Fruit fly (Drosophila melanogaster) whole organism, pupa: ENCODE results near the gene Pvf3.
A peak's percentile ranks its signal among the peaks of the same experiment; 100 is the strongest.

Experiments used
- CG10348 ChIP-seq: fragments of 200-800 bp; sonication (Bioruptor generic); IDR thresholded peaks from 2 replicates; pipeline ENCODE4 v1.3.6; 2022; ENCODE audit warnings: missing biosample characterization, missing genetic modification characterization
- CG12605 ChIP-seq: fragments of 200-800 bp; sonication (Bioruptor generic); IDR thresholded peaks from 2 replicates; pipeline ENCODE4 v1.3.6; 2022; ENCODE audit warnings: missing biosample characterization, missing genetic modification characterization
- CG13204 ChIP-seq: fragments of 200-800 bp; sonication (Bioruptor generic); optimal IDR thresholded peaks from 2 replicates; lab custom pipeline; 2018; ENCODE audit warnings: missing biosample characterization, mild to moderate bottlenecking, missing genetic modification characterization, moderate library complexity
- CG14655 ChIP-seq: fragments of 200-800 bp; sonication (Bioruptor generic); optimal IDR thresholded peaks from 3 replicates; lab custom pipeline; 2017; ENCODE audit warnings: mild to moderate bottlenecking, missing biosample characterization, missing genetic modification reagents, missing genetic modification characterization
- CG15710 ChIP-seq: fragments of 200-800 bp; sonication (Bioruptor generic); optimal IDR thresholded peaks from 2 replicates; lab custom pipeline; 2018; ENCODE audit warnings: missing biosample characterization, mild to moderate bottlenecking, missing genetic modification characterization, moderate library complexity
- CG17806 ChIP-seq: fragments of 200-800 bp; sonication (Bioruptor generic); optimal IDR thresholded peaks from 2 replicates; lab custom pipeline; 2018; ENCODE audit warnings: missing biosample characterization, mild to moderate bottlenecking, missing genetic modification characterization, moderate library complexity
- CG32121 ChIP-seq: fragments of 200-800 bp; sonication (Bioruptor generic); IDR thresholded peaks from 2 replicates; pipeline ENCODE4 v1.3.6; 2022; ENCODE audit warnings: missing biosample characterization, missing genetic modification characterization
- CG34367 ChIP-seq: fragments of 200-800 bp; sonication (Bioruptor generic); optimal IDR thresholded peaks from 2 replicates; lab custom pipeline; 2018; ENCODE audit warnings: missing biosample characterization, mild to moderate bottlenecking, missing genetic modification characterization
- CG4496 ChIP-seq: fragments of 200-800 bp; sonication (Bioruptor generic); IDR thresholded peaks from 3 replicates; pipeline ENCODE4 v1.3.6; 2022; ENCODE audit warnings: missing biosample characterization, missing genetic modification characterization
- CG8159 ChIP-seq: fragments of 200-800 bp; sonication (Bioruptor generic); optimal IDR thresholded peaks from 3 replicates; lab custom pipeline; 2018; ENCODE audit warnings: missing biosample characterization, mild to moderate bottlenecking, missing genetic modification characterization, moderate library complexity
- CG8301 ChIP-seq: fragments of 200-800 bp; sonication (Bioruptor generic); optimal IDR thresholded peaks from 2 replicates; lab custom pipeline; 2018; ENCODE audit warnings: missing biosample characterization, mild to moderate bottlenecking, missing genetic modification characterization
- CG9948 ChIP-seq: fragments of 200-800 bp; sonication (Bioruptor generic); optimal IDR thresholded peaks from 2 replicates; lab custom pipeline; 2018; ENCODE audit warnings: missing biosample characterization, mild to moderate bottlenecking, missing genetic modification characterization, moderate library complexity
- D1 ChIP-seq: fragments of 200-800 bp; sonication (Bioruptor generic); optimal IDR thresholded peaks from 2 replicates; lab custom pipeline; 2018; ENCODE audit warnings: missing biosample characterization, mild to moderate bottlenecking, missing genetic modification characterization, moderate library complexity
- EcR ChIP-seq: fragments of 200-800 bp; sonication (Bioruptor generic); optimal IDR thresholded peaks from 3 replicates; lab custom pipeline; 2019; ENCODE audit warnings: missing biosample characterization, missing genetic modification characterization, mild to moderate bottlenecking, moderate library complexity, missing genetic modification reagents
- Ets98B ChIP-seq: fragments of 200-800 bp; sonication (Bioruptor generic); IDR thresholded peaks from 2 replicates; pipeline ENCODE4 v1.3.6; 2022; ENCODE audit warnings: missing biosample characterization, missing genetic modification characterization
- Pif1A ChIP-seq: fragments of 200-800 bp; sonication (Bioruptor generic); optimal IDR thresholded peaks from 3 replicates; lab custom pipeline; 2016; ENCODE audit warnings: missing biosample characterization, missing genetic modification characterization
- Pif1B ChIP-seq: fragments of 200-800 bp; sonication (Bioruptor generic); optimal IDR thresholded peaks from 3 replicates; lab custom pipeline; 2016; ENCODE audit warnings: missing biosample characterization, missing genetic modification characterization
- Snoo ChIP-seq: fragments of 200-800 bp; sonication (Bioruptor generic); optimal IDR thresholded peaks from 3 replicates; lab custom pipeline; 2017; ENCODE audit warnings: missing biosample characterization, mild to moderate bottlenecking, missing genetic modification characterization, inconsistent platforms
- fd96Ca ChIP-seq: fragments of 200-800 bp; sonication (Bioruptor generic); IDR thresholded peaks from 3 replicates; pipeline ENCODE4 v1.3.6; 2022; ENCODE audit warnings: missing biosample characterization, missing genetic modification characterization
- gl ChIP-seq: fragments of 200-800 bp; sonication (Bioruptor generic); optimal IDR thresholded peaks from 2 replicates; lab custom pipeline; 2018; ENCODE audit warnings: missing biosample characterization, mild to moderate bottlenecking, missing genetic modification characterization
- rn ChIP-seq: fragments of 200-800 bp; sonication (Bioruptor generic); IDR thresholded peaks from 2 replicates; pipeline ENCODE4 v1.3.6; 2022; ENCODE audit warnings: missing biosample characterization, missing genetic modification characterization

Pvf3 gene

dm6 chr2L:7194351-7195037 is 37.0 kb upstream of the Pvf3 start, which contains the start of gene CG4497:
Gene CG4497 (minus strand): TSS chr2L:7194588.
- peak; percentile 90 for TF ChIP-seq CG32121
- TF ChIP-seq gl, result no peak
- peak; percentile 65 for TF ChIP-seq Snoo (tag; lab: Kevin White, UChicago)
- TF ChIP-seq CG12605, result no peak
- peak; percentile 97 for TF ChIP-seq CG4496 (GFP tag; lab: Robert Waterston, UW)
- TF ChIP-seq CG8159 (tag; lab: Kevin White, UChicago), result peak; percentile 75
- TF ChIP-seq fd96Ca (GFP tag; lab: Robert Waterston, UW), result peak; percentile 96
- no peak for TF ChIP-seq CG13204 (GFP tag; lab: Kevin White, UChicago)
- TF ChIP-seq CG10348 (GFP tag; lab: Robert Waterston, UW), result peak; percentile 70
- peak; percentile 87 for TF ChIP-seq Pif1A (GFP tag; lab: Kevin White, UChicago)
- TF ChIP-seq Ets98B (GFP tag; lab: Robert Waterston, UW), result peak; percentile 85
- TF ChIP-seq CG9948 (tag; lab: Kevin White, UChicago), result peak; percentile 58
- TF ChIP-seq EcR (GFP tag; lab: Kevin White, UChicago), result no peak
- TF ChIP-seq CG8301 (tag; lab: Kevin White, UChicago), result peak; percentile 72
- TF ChIP-seq CG34367 (tag; lab: Kevin White, UChicago), result peak; percentile 63
- peak; percentile 79 for TF ChIP-seq Pif1B (GFP tag; lab: Kevin White, UChicago)
- TF ChIP-seq CG15710 (tag; lab: Kevin White, UChicago), result peak; percentile 81
- TF ChIP-seq CG14655 (GFP tag; lab: Kevin White, UChicago), result peak; percentile 79
- TF ChIP-seq CG17806 (tag; lab: Kevin White, UChicago), result peak; percentile 71
- TF ChIP-seq D1 (tag; lab: Kevin White, UChicago), result peak; percentile 10
- peak; percentile 79 for TF ChIP-seq rn (GFP tag; lab: Robert Waterston, UW)
- TF ChIP-seq, all 21 proteins: peak for 17

DNA sequence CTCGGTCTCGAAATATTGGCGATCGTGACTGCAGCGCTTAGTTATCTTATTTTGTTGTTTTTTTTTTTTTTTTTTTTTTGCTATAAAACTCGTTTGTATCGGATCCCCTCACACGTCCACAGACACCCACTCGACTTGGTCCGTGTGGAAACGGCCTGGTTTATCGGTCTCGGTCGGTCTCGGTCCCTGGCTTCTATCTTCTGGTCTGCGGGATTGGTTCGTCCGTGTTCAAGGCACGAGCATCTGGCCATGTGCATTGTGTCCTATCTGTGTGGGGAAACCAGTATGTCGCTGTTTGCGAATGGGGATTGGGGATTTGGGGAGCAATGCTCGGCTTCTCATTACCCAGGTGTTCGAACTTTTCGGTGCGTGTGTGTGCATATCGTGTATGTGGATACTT is 32.2 kb upstream of the Pvf3 start, which contains the start of gene CG4496:
CG4496 (minus strand) TSS at position 337 of the 400 bp plus-strand sequence.
- TF ChIP-seq rn (GFP tag; lab: Robert Waterston, UW) (no peak), CG32121 (peak; percentile 40), D1 (tag; lab: Kevin White, UChicago) (no peak), EcR (GFP tag; lab: Kevin White, UChicago) (peak; percentile 98), CG14655 (GFP tag; lab: Kevin White, UChicago) (peak; percentile 33), CG10348 (GFP tag; lab: Robert Waterston, UW) (no peak), CG8301 (tag; lab: Kevin White, UChicago) (no peak), fd96Ca (GFP tag; lab: Robert Waterston, UW) (peak; percentile 56; the same call in 2 of the 3 replicates), Ets98B (GFP tag; lab: Robert Waterston, UW) (peak; percentile 33; the same call in 1 of the 2 replicates), CG8159 (tag; lab: Kevin White, UChicago) (no peak), CG4496 (GFP tag; lab: Robert Waterston, UW) (peak; percentile 100), Snoo (tag; lab: Kevin White, UChicago) (peak; percentile 13), CG12605 (no peak), gl (no peak), Pif1B (GFP tag; lab: Kevin White, UChicago) (no peak), CG15710 (tag; lab: Kevin White, UChicago) (peak; percentile 54), CG13204 (GFP tag; lab: Kevin White, UChicago) (peak; percentile 70), Pif1A (GFP tag; lab: Kevin White, UChicago) (peak; percentile 44), CG34367 (tag; lab: Kevin White, UChicago) (peak; percentile 46), CG9948 (tag; lab: Kevin White, UChicago) (peak; percentile 0), CG17806 (tag; lab: Kevin White, UChicago) (no peak)

dm6 chr2L:7188530-7188996 is 31.1 kb upstream of the Pvf3 start:
- TF ChIP-seq fd96Ca (GFP tag; lab: Robert Waterston, UW), result peak; percentile 100
- peak; percentile 100 for TF ChIP-seq CG10348 (GFP tag; lab: Robert Waterston, UW)
- peak; percentile 100 for TF ChIP-seq CG14655 (GFP tag; lab: Kevin White, UChicago)
- TF ChIP-seq CG17806 (tag; lab: Kevin White, UChicago), result peak; percentile 99
- peak; percentile 100 for TF ChIP-seq CG9948 (tag; lab: Kevin White, UChicago)
- TF ChIP-seq Snoo (tag; lab: Kevin White, UChicago), result peak; percentile 100
- TF ChIP-seq EcR (GFP tag; lab: Kevin White, UChicago), result peak; percentile 63
- TF ChIP-seq CG15710 (tag; lab: Kevin White, UChicago), result peak; percentile 100
- peak; percentile 99 for TF ChIP-seq Ets98B (GFP tag; lab: Robert Waterston, UW)
- peak; percentile 100 for TF ChIP-seq Pif1A (GFP tag; lab: Kevin White, UChicago)
- peak; percentile 100 for TF ChIP-seq rn (GFP tag; lab: Robert Waterston, UW)
- TF ChIP-seq gl, result peak; percentile 97
- TF ChIP-seq CG4496 (GFP tag; lab: Robert Waterston, UW), result peak; percentile 100
- TF ChIP-seq CG34367 (tag; lab: Kevin White, UChicago), result peak; percentile 99
- peak; percentile 100 for TF ChIP-seq CG8159 (tag; lab: Kevin White, UChicago)
- peak; percentile 100 for TF ChIP-seq CG8301 (tag; lab: Kevin White, UChicago)
- peak; percentile 100 for TF ChIP-seq CG32121
- TF ChIP-seq CG12605, result peak; percentile 99
- peak; percentile 100 for TF ChIP-seq Pif1B (GFP tag; lab: Kevin White, UChicago)
- TF ChIP-seq CG13204 (GFP tag; lab: Kevin White, UChicago), result peak; percentile 97
- peak; percentile 99 for TF ChIP-seq D1 (tag; lab: Kevin White, UChicago)

dm6 chr2L:7187920-7188529 is 30.5 kb upstream of the Pvf3 start:
- TF ChIP-seq Ets98B (GFP tag; lab: Robert Waterston, UW) (peak; percentile 3; the same call in 1 of the 2 replicates), CG32121 (no peak), D1 (tag; lab: Kevin White, UChicago) (no peak), CG4496 (GFP tag; lab: Robert Waterston, UW) (peak; percentile 100)
- TF ChIP-seq, all 21 proteins: peak for 2
